In the genomic region with DNA sequence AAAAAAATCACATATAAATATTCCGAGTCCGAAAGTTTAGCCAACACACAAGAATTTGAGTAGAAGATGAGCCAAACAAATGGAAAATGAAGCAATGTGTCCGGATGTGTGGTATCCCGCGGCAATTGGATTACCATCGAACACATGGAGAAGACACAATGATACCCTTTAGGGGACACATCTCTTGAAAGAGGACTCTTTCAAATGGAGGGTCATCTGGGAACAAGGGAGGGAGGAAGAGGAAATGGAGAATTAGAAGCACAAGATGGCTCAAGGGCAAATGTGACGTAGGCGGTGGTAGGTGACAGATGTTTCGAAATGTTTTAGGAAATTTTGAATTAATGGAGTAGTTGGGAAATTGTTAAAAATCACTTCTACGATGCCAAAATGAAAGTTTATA, we compare ENCODE assay signal across 8 worm cellular contexts.
TF ChIP-seq lines count a peak whose summit lies in the region.

No protein-coding gene starts in this region.

TF ChIP-seq in whole organism, L1 larva, 84 proteins besides CTCF, POLR2A, EP300 and RAD21:
- TF ChIP-seq mab-9 (GFP tag; IDR thresholded peaks at IDR 0.05; lab: Robert Waterston, UW), result no peak
- peak; percentile 61 for TF ChIP-seq lin-14 (GFP tag; optimal IDR thresholded peaks at IDR 0.05; lab: Kevin White, UChicago)
- peak in 1 of 2 experiments; percentile 2 for TF ChIP-seq ztf-11 (tag; optimal IDR thresholded peaks at IDR 0.05; lab: Kevin White, UChicago)
- peak; percentile 12 for TF ChIP-seq zag-1 (tag; optimal IDR thresholded peaks at IDR 0.05; lab: Kevin White, UChicago)

TF ChIP-seq in whole organism, L2 larva, 48 proteins besides CTCF, POLR2A, EP300 and RAD21 (continues in another document):
- TF ChIP-seq nhr-11 (tag; optimal IDR thresholded peaks at IDR 0.05; lab: Kevin White, UChicago) (no peak), aly-2 (tag; optimal IDR thresholded peaks at IDR 0.05; lab: Kevin White, UChicago) (no peak), unc-55 (GFP tag; optimal IDR thresholded peaks at IDR 0.05; lab: Kevin White, UChicago) (no peak), mdl-1 (tag; optimal IDR thresholded peaks at IDR 0.05; lab: Kevin White, UChicago) (no peak), dmd-4 (tag; optimal IDR thresholded peaks at IDR 0.05; lab: Kevin White, UChicago) (no peak), nhr-6 (tag; optimal IDR thresholded peaks at IDR 0.05; lab: Kevin White, UChicago) (no peak), zag-1 (tag; optimal IDR thresholded peaks at IDR 0.05; lab: Kevin White, UChicago) (peak; percentile 47), sma-9 (GFP tag; optimal IDR thresholded peaks at IDR 0.05; lab: Kevin White, UChicago) (peak; percentile 1), sma-9 (tag; optimal IDR thresholded peaks at IDR 0.05; lab: Kevin White, UChicago) (no peak), C34F6.9 (tag; optimal IDR thresholded peaks at IDR 0.05; lab: Kevin White, UChicago) (peak; percentile 24), sem-4 (tag; optimal IDR thresholded peaks at IDR 0.05; lab: Kevin White, UChicago) (peak; percentile 43), unc-62 (GFP tag; optimal IDR thresholded peaks at IDR 0.05; lab: Kevin White, UChicago) (no peak)

TF ChIP-seq in whole organism, L3 larva, 47 proteins besides CTCF, POLR2A, EP300 and RAD21:
- TF ChIP-seq R02D3.7 (tag; optimal IDR thresholded peaks at IDR 0.05; lab: Kevin White, UChicago) (no peak), lsy-12 (tag; optimal IDR thresholded peaks at IDR 0.05; lab: Kevin White, UChicago) (no peak), hmg-11 (tag; optimal IDR thresholded peaks at IDR 0.05; lab: Kevin White, UChicago) (no peak), unc-62 (GFP tag; optimal IDR thresholded peaks at IDR 0.05; lab: Kevin White, UChicago) (no peak), lin-39 (tag; optimal IDR thresholded peaks at IDR 0.05; lab: Kevin White, UChicago) (peak; percentile 3)

TF ChIP-seq in whole organism, L4 larva, 104 proteins besides CTCF, POLR2A, EP300 and RAD21:
- TF ChIP-seq unc-62 (GFP tag; optimal IDR thresholded peaks at IDR 0.05 in 1 of 2; lab: Kevin White, UChicago), result peak in 1 of 2 experiments; percentile 44
- TF ChIP-seq unc-62 (tag; optimal IDR thresholded peaks at IDR 0.05; lab: Kevin White, UChicago), result no peak
- TF ChIP-seq daf-19 (GFP tag; conservative IDR thresholded peaks at IDR 0.05; lab: Robert Waterston, UW), result no peak
- peak; percentile 44 for TF ChIP-seq aha-1 (tag; lab: Kevin White, UChicago)
- no peak for TF ChIP-seq saeg-2 (GFP tag; IDR thresholded peaks at IDR 0.05; lab: Robert Waterston, UW)
- no peak for TF ChIP-seq nhr-111 (GFP tag; optimal IDR thresholded peaks at IDR 0.05; lab: Kevin White, UChicago)
- TF ChIP-seq cey-2 (tag; optimal IDR thresholded peaks at IDR 0.05; lab: Kevin White, UChicago; ENCODE audit: borderline replicate concordance, insufficient read depth), result no peak
- no peak for TF ChIP-seq Y48G9A.11 (GFP tag; IDR thresholded peaks at IDR 0.05; lab: Robert Waterston, UW)
- no peak for TF ChIP-seq egl-27 (tag; optimal IDR thresholded peaks at IDR 0.05; lab: Kevin White, UChicago)
- no peak for TF ChIP-seq hif-1 (tag; optimal IDR thresholded peaks at IDR 0.05; lab: Kevin White, UChicago)
- peak in 1 of 2 experiments; percentile 7 for TF ChIP-seq lsy-2 (tag; optimal IDR thresholded peaks at IDR 0.05; lab: Kevin White, UChicago)
- no peak for TF ChIP-seq D1046.2 (GFP tag; IDR thresholded peaks at IDR 0.05; lab: Robert Waterston, UW)
- no peak for TF ChIP-seq lin-15B (tag; optimal IDR thresholded peaks at IDR 0.05; lab: Kevin White, UChicago)
- TF ChIP-seq nhr-41 (GFP tag; IDR thresholded peaks at IDR 0.05; lab: Robert Waterston, UW), result no peak

TF ChIP-seq in whole organism, late embryonic, 69 proteins besides CTCF, POLR2A, EP300 and RAD21:
- TF ChIP-seq ceh-30 (tag; optimal IDR thresholded peaks at IDR 0.05; lab: Kevin White, UChicago) (no peak), hlh-15 (tag; optimal IDR thresholded peaks at IDR 0.05; lab: Kevin White, UChicago) (no peak), madf-2 (tag; optimal IDR thresholded peaks at IDR 0.05; lab: Kevin White, UChicago) (no peak), ceh-31 (tag; optimal IDR thresholded peaks at IDR 0.05; lab: Kevin White, UChicago) (peak; percentile 67), sox-2 (GFP tag; IDR thresholded peaks at IDR 0.05; lab: Robert Waterston, UW) (no peak), fkh-6 (tag; optimal IDR thresholded peaks at IDR 0.05; lab: Kevin White, UChicago) (no peak), ceh-34 (tag; optimal IDR thresholded peaks at IDR 0.05; lab: Kevin White, UChicago) (peak; percentile 7), unc-86 (tag; optimal IDR thresholded peaks at IDR 0.05; lab: Kevin White, UChicago) (no peak), fkh-10 (GFP tag; optimal IDR thresholded peaks at IDR 0.05; lab: Kevin White, UChicago) (peak; percentile 23), tbx-2 (tag; optimal IDR thresholded peaks at IDR 0.05; lab: Kevin White, UChicago) (no peak), dmd-4 (tag; optimal IDR thresholded peaks at IDR 0.05; lab: Kevin White, UChicago; ENCODE audit: borderline replicate concordance) (no peak), elt-2 (tag; optimal IDR thresholded peaks at IDR 0.05; lab: Kevin White, UChicago) (no peak), unc-42 (tag; optimal IDR thresholded peaks at IDR 0.05; lab: Kevin White, UChicago) (peak; percentile 92)

TF ChIP-seq in whole organism, midembryonic, 9 proteins besides CTCF, POLR2A, EP300 and RAD21:
- TF ChIP-seq klf-2 (GFP tag; conservative IDR thresholded peaks at IDR 0.05; lab: Robert Waterston, UW) (no peak), ref-1 (GFP tag; conservative IDR thresholded peaks at IDR 0.05; lab: Robert Waterston, UW) (no peak), flt-1 (GFP tag; IDR thresholded peaks at IDR 0.05; lab: Robert Waterston, UW) (peak; percentile 19; the same call in 1 of the 2 replicates), cog-1 (tag; optimal IDR thresholded peaks at IDR 0.05; lab: Kevin White, UChicago) (peak; percentile 44), T22C8.4 (GFP tag; IDR thresholded peaks at IDR 0.05; lab: Robert Waterston, UW) (no peak), tab-1 (GFP tag; IDR thresholded peaks at IDR 0.05; lab: Robert Waterston, UW) (no peak)
TF ChIP-seq in whole organism, midembryonic: peak in this region for 2.

TF ChIP-seq in whole organism, mixed stage, embryonic, 35 proteins besides CTCF, POLR2A, EP300 and RAD21:
- TF ChIP-seq elt-3 (tag; optimal IDR thresholded peaks at IDR 0.05; lab: Kevin White, UChicago), result no peak
- TF ChIP-seq zip-8 (tag; optimal IDR thresholded peaks at IDR 0.05; lab: Kevin White, UChicago), result no peak
- no peak for TF ChIP-seq nhr-237 (tag; optimal IDR thresholded peaks at IDR 0.05; lab: Kevin White, UChicago)
- TF ChIP-seq cnd-1 (tag; optimal IDR thresholded peaks at IDR 0.05; lab: Kevin White, UChicago), result peak; percentile 83
- no peak for TF ChIP-seq nhr-76 (tag; optimal IDR thresholded peaks at IDR 0.05; lab: Kevin White, UChicago)
- TF ChIP-seq mep-1 (tag; optimal IDR thresholded peaks at IDR 0.05; lab: Kevin White, UChicago), result no peak
- TF ChIP-seq unc-62 (GFP tag; optimal IDR thresholded peaks at IDR 0.05; lab: Kevin White, UChicago), result peak; percentile 56
- no peak for TF ChIP-seq ztf-11 (tag; optimal IDR thresholded peaks at IDR 0.05; lab: Kevin White, UChicago)
- TF ChIP-seq unc-39 (tag; optimal IDR thresholded peaks at IDR 0.05; lab: Kevin White, UChicago), result no peak
- peak; percentile 48 for TF ChIP-seq lin-32 (GFP tag; optimal IDR thresholded peaks at IDR 0.05; lab: Kevin White, UChicago)
- TF ChIP-seq sem-2 (GFP tag; optimal IDR thresholded peaks at IDR 0.05; lab: Kevin White, UChicago), result no peak
- no peak for TF ChIP-seq drap-1 (GFP tag; optimal IDR thresholded peaks at IDR 0.05; lab: Kevin White, UChicago)
- no peak for TF ChIP-seq lsy-2 (tag; optimal IDR thresholded peaks at IDR 0.05; lab: Kevin White, UChicago)
- peak; percentile 98 for TF ChIP-seq ces-1 (GFP tag; optimal IDR thresholded peaks at IDR 0.05; lab: Kevin White, UChicago)

TF ChIP-seq in whole organism, young adult, 124 proteins besides CTCF, POLR2A, EP300 and RAD21:
- no peak for TF ChIP-seq ztf-6 (GFP tag; IDR thresholded peaks at IDR 0.05; lab: Robert Waterston, UW)
- TF ChIP-seq cebp-1 (GFP tag; IDR thresholded peaks at IDR 0.05; lab: Robert Waterston, UW), result no peak
- peak; percentile 44 for TF ChIP-seq cebp-1 (tag; optimal IDR thresholded peaks at IDR 0.05; lab: Kevin White, UChicago)
